Fruit fly (Drosophila melanogaster): ENCODE measurements around the gene CG3349.

CG3349 gene

DNA sequence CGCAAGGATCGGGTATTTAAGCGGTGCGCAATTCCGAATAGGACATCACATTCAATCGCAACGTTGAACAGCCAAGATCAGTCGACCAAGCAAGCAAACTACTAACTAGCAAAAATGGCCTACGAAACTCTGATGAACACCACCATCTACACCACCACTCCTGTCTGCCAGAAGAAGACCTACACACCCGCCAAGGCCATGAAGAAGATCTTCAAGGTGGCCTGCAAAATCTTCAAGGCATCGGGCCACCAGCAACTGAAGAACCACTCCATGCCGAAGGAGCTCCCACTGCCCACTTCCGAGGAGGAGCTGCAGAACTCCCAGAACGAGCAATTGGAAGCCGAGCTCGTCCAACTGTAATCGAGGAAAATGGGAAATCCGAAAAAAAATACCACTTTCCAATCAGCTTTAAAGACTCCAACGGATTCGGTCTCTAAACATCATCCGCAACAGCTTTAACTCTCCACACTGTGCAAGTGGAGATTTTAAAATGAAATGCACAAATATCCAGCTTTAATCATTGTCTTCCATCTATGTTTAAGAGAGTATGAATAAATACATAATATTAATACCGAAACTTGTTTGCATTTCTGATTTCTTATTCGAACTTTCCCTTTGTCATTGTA, 6.7 kb upstream of the CG3349 start, which contains the start of gene Brd:
Gene Brd (plus strand): TSS at position 43 of the 626 bp plus-strand sequence.
- no peak for TF ChIP-seq CG9705 (GFP tag; optimal IDR thresholded peaks at IDR 0.05)

DNA sequence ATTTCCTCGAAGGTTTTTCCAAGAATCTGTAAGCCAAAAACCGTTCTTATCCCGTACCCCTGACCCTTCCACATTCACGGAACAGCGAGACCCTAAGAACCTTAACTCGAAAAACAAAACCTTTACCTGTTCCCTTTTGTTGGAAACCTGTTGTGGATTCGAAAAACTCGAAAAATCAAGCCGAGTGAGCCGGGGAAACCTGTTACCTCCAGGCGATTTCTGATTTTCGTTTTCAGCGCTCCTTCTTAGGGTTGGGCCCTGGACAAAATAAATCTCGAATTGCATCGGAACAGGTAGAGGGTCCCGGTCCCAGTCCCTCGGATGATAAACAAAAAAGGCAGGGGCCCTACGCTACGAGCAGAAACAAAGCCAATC, 6.2 kb upstream of the CG3349 start:
- TF ChIP-seq woc (GFP tag; optimal IDR thresholded peaks at IDR 0.05), result peak; percentile 10
- no peak for TF ChIP-seq ey (GFP tag; optimal IDR thresholded peaks at IDR 0.05)
- peak; percentile 50 for TF ChIP-seq fru (GFP tag; optimal IDR thresholded peaks at IDR 0.05)
- peak; percentile 17 for TF ChIP-seq Sp1 (GFP tag; optimal IDR thresholded peaks at IDR 0.05)
- no peak for TF ChIP-seq GATAd (GFP tag; optimal IDR thresholded peaks at IDR 0.05)
- TF ChIP-seq pan (optimal IDR thresholded peaks at IDR 0.05), result no peak
- TF ChIP-seq Mio (GFP tag; optimal IDR thresholded peaks at IDR 0.05), result no peak
- no peak for TF ChIP-seq foxo (GFP tag; optimal IDR thresholded peaks at IDR 0.05)
- TF ChIP-seq sv (GFP tag; optimal IDR thresholded peaks at IDR 0.05), result no peak
- TF ChIP-seq h (GFP tag; optimal IDR thresholded peaks at IDR 0.05), result no peak
- TF ChIP-seq N (GFP tag; optimal IDR thresholded peaks at IDR 0.05), result no peak
- no peak for TF ChIP-seq HLH106 (tag; optimal IDR thresholded peaks at IDR 0.05)
- peak; percentile 89 for TF ChIP-seq psq (GFP tag; optimal IDR thresholded peaks at IDR 0.05)
- TF ChIP-seq rgr (GFP tag; optimal IDR thresholded peaks at IDR 0.05), result no peak
- TF ChIP-seq Vsx2 (GFP tag; optimal IDR thresholded peaks at IDR 0.05; ENCODE audit: partially characterized antibody), result peak; percentile 53
- TF ChIP-seq Hr83 (GFP tag; optimal IDR thresholded peaks at IDR 0.05; ENCODE audit: poor library complexity, severe bottlenecking), result peak; percentile 46
- no peak for TF ChIP-seq CG32264 (GFP tag; optimal IDR thresholded peaks at IDR 0.05)
- no peak for TF ChIP-seq tai (GFP tag; optimal IDR thresholded peaks at IDR 0.05)
- no peak for TF ChIP-seq sage (GFP tag; optimal IDR thresholded peaks at IDR 0.05)
- peak; percentile 59 for TF ChIP-seq Dif (GFP tag; optimal IDR thresholded peaks at IDR 0.05; ENCODE audit: partially characterized antibody)
- TF ChIP-seq Jra (GFP tag; optimal IDR thresholded peaks at IDR 0.05), result no peak
- no peak for TF ChIP-seq Hnf4 (GFP tag; optimal IDR thresholded peaks at IDR 0.05)
- TF ChIP-seq CG9705 (GFP tag; optimal IDR thresholded peaks at IDR 0.05), result no peak
- TF ChIP-seq Abd-B (GFP tag; optimal IDR thresholded peaks at IDR 0.05), result no peak
- no peak for TF ChIP-seq Dfd (GFP tag; optimal IDR thresholded peaks at IDR 0.05)
- TF ChIP-seq OdsH (GFP tag; optimal IDR thresholded peaks at IDR 0.05), result no peak
- TF ChIP-seq jim (GFP tag; optimal IDR thresholded peaks at IDR 0.05), result no peak
- TF ChIP-seq br (GFP tag; optimal IDR thresholded peaks at IDR 0.05), result no peak
- TF ChIP-seq dmrt93B (GFP tag; optimal IDR thresholded peaks at IDR 0.05), result no peak
- TF ChIP-seq Rel (GFP tag; optimal IDR thresholded peaks at IDR 0.05), result peak; percentile 61
- no peak for TF ChIP-seq Rel (tag; optimal IDR thresholded peaks at IDR 0.05)
- peak; percentile 74 for TF ChIP-seq brk (GFP tag; optimal IDR thresholded peaks at IDR 0.05)
- TF ChIP-seq Hr78 (GFP tag; optimal IDR thresholded peaks at IDR 0.05), result no peak
- TF ChIP-seq lola (GFP tag; optimal IDR thresholded peaks at IDR 0.05), result no peak
- TF ChIP-seq usp (GFP tag; optimal IDR thresholded peaks at IDR 0.05), result no peak
- peak; percentile 15 to 20 for TF ChIP-seq dl (GFP tag; optimal IDR thresholded peaks at IDR 0.05; ENCODE audit: insufficient read depth in 1 of 2, partially characterized antibody in 2 of 2)
- TF ChIP-seq Myc (optimal IDR thresholded peaks at IDR 0.05), result no peak
- TF ChIP-seq CrebA (GFP tag; optimal IDR thresholded peaks at IDR 0.05; ENCODE audit: borderline replicate concordance), result peak; percentile 75
- TF ChIP-seq dsf (GFP tag; optimal IDR thresholded peaks at IDR 0.05; ENCODE audit: borderline replicate concordance), result no peak

DNA sequence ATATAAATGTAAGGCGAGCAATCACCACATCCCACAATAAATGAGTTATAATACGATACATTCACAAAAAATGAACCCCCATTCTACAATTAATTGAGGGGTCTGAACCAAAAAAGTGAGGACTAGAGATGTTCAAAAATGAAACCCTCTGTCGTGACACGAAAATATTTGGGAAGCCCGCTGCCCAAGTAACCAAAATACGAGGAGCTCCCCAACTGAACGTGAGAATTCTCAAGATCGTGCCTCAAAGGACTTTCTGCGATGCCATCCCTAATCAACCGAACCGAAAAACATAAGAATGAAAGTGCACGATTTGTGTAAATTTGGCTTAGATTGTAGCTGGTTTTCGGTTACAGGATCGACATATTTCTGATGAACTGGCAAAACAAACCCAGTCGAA, 4.9 kb upstream of the CG3349 start, which contains the start of gene Ocho:
Gene Ocho (plus strand): TSS at position 336 of the 400 bp plus-strand sequence.
- TF ChIP-seq CrebA (GFP tag; optimal IDR thresholded peaks at IDR 0.05; ENCODE audit: borderline replicate concordance) (no peak), fru (GFP tag; optimal IDR thresholded peaks at IDR 0.05) (peak; percentile 14), foxo (GFP tag; optimal IDR thresholded peaks at IDR 0.05) (peak in 1 of 2 experiments; percentile 40), rgr (GFP tag; optimal IDR thresholded peaks at IDR 0.05) (peak; percentile 21), woc (GFP tag; optimal IDR thresholded peaks at IDR 0.05) (peak; percentile 36), dsf (GFP tag; optimal IDR thresholded peaks at IDR 0.05; ENCODE audit: borderline replicate concordance) (no peak)
